Fruit fly (Drosophila melanogaster) whole organism, embryonic: ENCODE measurements around the gene CG42495.

Source experiments
- Ada2b ChIP-seq: fragments of 200-800 bp; sonication (Bioruptor generic); IDR thresholded peaks from 2 replicates; pipeline ENCODE4 v1.3.6; 2022; ENCODE audit warnings: missing biosample characterization, missing genetic modification characterization
- BEAF-32 ChIP-seq: fragments of 200-800 bp; sonication (Bioruptor generic); optimal IDR thresholded peaks from 3 replicates; lab custom pipeline; 2017; ENCODE audit warnings: missing biosample characterization, missing genetic modification characterization, mild to moderate bottlenecking, moderate library complexity, missing genetic modification reagents
- Bdp1 ChIP-seq: fragments of 200-800 bp; sonication (Bioruptor generic); optimal IDR thresholded peaks from 3 replicates; lab custom pipeline; 2016; ENCODE audit warnings: missing biosample characterization, missing genetic modification characterization
- Bteb2 ChIP-seq: fragments of 200-800 bp; sonication (Bioruptor generic); optimal IDR thresholded peaks from 2 replicates; lab custom pipeline; 2016; ENCODE audit warnings: missing biosample characterization, missing genetic modification characterization
- CG11085 ChIP-seq: fragments of 200-800 bp; sonication (Bioruptor generic); IDR thresholded peaks from 2 replicates; pipeline ENCODE4 v1.3.6; 2022; ENCODE audit warnings: missing biosample characterization, missing genetic modification characterization
- CG11456 ChIP-seq: fragments of 200-800 bp; sonication (Bioruptor generic); IDR thresholded peaks from 3 replicates; pipeline ENCODE4 v1.3.6; 2022; ENCODE audit warnings: missing biosample characterization, missing genetic modification characterization
- CG1233 ChIP-seq: fragments of 200-800 bp; sonication (Bioruptor generic); optimal IDR thresholded peaks from 4 replicates; lab custom pipeline; 2018; ENCODE audit warnings: missing biosample characterization, mild to moderate bottlenecking, missing genetic modification characterization
- CG12769 ChIP-seq: fragments of 200-800 bp; sonication (Bioruptor generic); optimal IDR thresholded peaks from 2 replicates; lab custom pipeline; 2019; ENCODE audit warnings: missing biosample characterization, mild to moderate bottlenecking, missing genetic modification characterization, moderate library complexity
- CG13287 ChIP-seq: fragments of 200-800 bp; sonication (Bioruptor generic); IDR thresholded peaks from 2 replicates; pipeline ENCODE4 v1.3.6; 2022; ENCODE audit warnings: missing biosample characterization, missing genetic modification characterization; ENCODE audit not compliant: partially characterized antibody
- CG13424 ChIP-seq: fragments of 200-800 bp; sonication (Bioruptor generic); optimal IDR thresholded peaks from 2 replicates; lab custom pipeline; 2019; ENCODE audit warnings: missing biosample characterization, mild to moderate bottlenecking, missing genetic modification characterization, moderate library complexity
- CG30431 ChIP-seq: fragments of 200-800 bp; sonication (Bioruptor generic); optimal IDR thresholded peaks from 2 replicates; lab custom pipeline; 2017; ENCODE audit warnings: missing biosample characterization, missing genetic modification characterization
- CG4328 ChIP-seq: fragments of 200-800 bp; sonication (Bioruptor generic); optimal IDR thresholded peaks from 3 replicates; lab custom pipeline; 2017; ENCODE audit warnings: missing biosample characterization, missing genetic modification reagents, missing genetic modification characterization
- CG7357 ChIP-seq: fragments of 200-800 bp; sonication (Bioruptor generic); IDR thresholded peaks from 3 replicates; pipeline ENCODE4 v1.3.6; 2022; ENCODE audit warnings: missing biosample characterization, missing genetic modification characterization
- CG8290 ChIP-seq, 3 experiments: fragments of 200-800 bp; sonication (Bioruptor generic); optimal IDR thresholded peaks; 2 replicates each; lab custom pipeline; 2016 to 2019; ENCODE audit warnings: missing biosample characterization in 3 of 3, missing genetic modification characterization in 3 of 3, mild to moderate bottlenecking in 2 of 3, moderate library complexity in 1 of 3
- CG8478 ChIP-seq: fragments of >200 bp; optimal IDR thresholded peaks from 2 replicates; lab custom pipeline; 2018
- CG8765 ChIP-seq: fragments of 200-800 bp; sonication (Bioruptor generic); IDR thresholded peaks from 2 replicates; pipeline ENCODE4 v1.3.6; 2022; ENCODE audit warnings: missing biosample characterization, missing genetic modification characterization
- CG8944 ChIP-seq: fragments of 200-800 bp; sonication (Bioruptor generic); optimal IDR thresholded peaks from 3 replicates; lab custom pipeline; 2016; ENCODE audit warnings: missing biosample characterization, missing genetic modification characterization
- CG9932 ChIP-seq: fragments of 200-800 bp; sonication (Bioruptor generic); IDR thresholded peaks from 2 replicates; pipeline ENCODE4 v1.3.6; 2022; ENCODE audit warnings: missing biosample characterization, missing genetic modification characterization
- CTCF ChIP-seq: fragments of 200-800 bp; sonication (Bioruptor generic); optimal IDR thresholded peaks from 2 replicates; lab custom pipeline; 2017; ENCODE audit warnings: missing biosample characterization, mild to moderate bottlenecking, missing genetic modification characterization, moderate library complexity
- Dp ChIP-seq: fragments of 200-800 bp; sonication (Bioruptor generic); optimal IDR thresholded peaks from 2 replicates; lab custom pipeline; 2018; ENCODE audit warnings: missing biosample characterization, mild to moderate bottlenecking, missing genetic modification characterization, moderate library complexity
- Drgx ChIP-seq: fragments of 200-800 bp; sonication (Bioruptor generic); IDR thresholded peaks from 2 replicates; pipeline ENCODE4 v1.3.6; 2022; ENCODE audit warnings: missing biosample characterization, missing genetic modification characterization
- ERR ChIP-seq: fragments of 200-800 bp; sonication (Bioruptor generic); optimal IDR thresholded peaks from 2 replicates; lab custom pipeline; 2016; ENCODE audit warnings: missing biosample characterization, missing genetic modification characterization
- Ets97D ChIP-seq: fragments of 200-800 bp; sonication (Bioruptor generic); optimal IDR thresholded peaks from 3 replicates; lab custom pipeline; 2016; ENCODE audit warnings: missing biosample characterization, missing genetic modification characterization
- GATAe ChIP-seq: fragments of 200-800 bp; sonication (Bioruptor generic); conservative IDR thresholded peaks from 2 replicates; pipeline ENCODE4 v1.3.6; 2022; ENCODE audit warnings: missing biosample characterization, missing genetic modification characterization
- H2.0 ChIP-seq: fragments of 200-800 bp; sonication (Bioruptor generic); IDR thresholded peaks from 2 replicates; pipeline ENCODE4 v1.3.6; 2022; ENCODE audit warnings: missing biosample characterization, missing genetic modification characterization
- HLH3B ChIP-seq: fragments of 200-800 bp; sonication (Bioruptor generic); IDR thresholded peaks from 2 replicates; pipeline ENCODE4 v1.3.6; 2022; ENCODE audit warnings: missing biosample characterization, missing genetic modification characterization
- Kr ChIP-seq: fragments of 200-800 bp; sonication (Bioruptor generic); optimal IDR thresholded peaks from 2 replicates; lab custom pipeline; 2017; ENCODE audit warnings: missing biosample characterization, mild to moderate bottlenecking, missing genetic modification characterization
- MESR4 ChIP-seq: fragments of 200-800 bp; sonication (Bioruptor generic); optimal IDR thresholded peaks from 2 replicates; lab custom pipeline; 2018; ENCODE audit warnings: missing biosample characterization, mild to moderate bottlenecking, missing genetic modification characterization, moderate library complexity
- Ravus ChIP-seq: fragments of 200-800 bp; sonication (Bioruptor generic); IDR thresholded peaks from 2 replicates; pipeline ENCODE4 v1.3.6; 2022; ENCODE audit warnings: missing biosample characterization, missing genetic modification characterization
- Rx ChIP-seq: fragments of 200-800 bp; sonication (Bioruptor generic); IDR thresholded peaks from 2 replicates; pipeline ENCODE4 v1.3.6; 2022; ENCODE audit warnings: missing biosample characterization, missing genetic modification characterization
- Side ChIP-seq: fragments of 200-800 bp; sonication (Bioruptor generic); optimal IDR thresholded peaks from 2 replicates; lab custom pipeline; 2016; ENCODE audit warnings: missing biosample characterization, missing genetic modification characterization
- Vsx1 ChIP-seq: fragments of 200-800 bp; sonication (Bioruptor generic); optimal IDR thresholded peaks from 2 replicates; lab custom pipeline; 2017; ENCODE audit warnings: missing biosample characterization, mild to moderate bottlenecking, missing genetic modification characterization, missing genetic modification reagents
- bbx ChIP-seq: fragments of 200-800 bp; sonication (Bioruptor generic); IDR thresholded peaks from 2 replicates; pipeline ENCODE4 v1.3.6; 2022; ENCODE audit warnings: missing biosample characterization, missing genetic modification characterization; ENCODE audit not compliant: partially characterized antibody
- cas ChIP-seq: fragments of 200-800 bp; sonication (Bioruptor generic); IDR thresholded peaks from 2 replicates; pipeline ENCODE4 v1.3.6; 2022; ENCODE audit warnings: missing biosample characterization, missing genetic modification characterization
- danr ChIP-seq: fragments of 200-800 bp; sonication (Bioruptor generic); IDR thresholded peaks from 2 replicates; pipeline ENCODE4 v1.3.6; 2022; ENCODE audit warnings: missing biosample characterization, missing genetic modification characterization
- ewg ChIP-seq: fragments of 200-800 bp; sonication (Bioruptor generic); optimal IDR thresholded peaks from 3 replicates; lab custom pipeline; 2017; ENCODE audit warnings: mild to moderate bottlenecking, missing biosample characterization, missing genetic modification reagents, missing genetic modification characterization
- exex ChIP-seq: fragments of 200-800 bp; sonication (Bioruptor generic); optimal IDR thresholded peaks from 4 replicates; lab custom pipeline; 2018; ENCODE audit warnings: missing biosample characterization, mild to moderate bottlenecking, missing genetic modification characterization, moderate library complexity
- fd64A ChIP-seq: fragments of 200-800 bp; sonication (Bioruptor generic); optimal IDR thresholded peaks from 3 replicates; lab custom pipeline; 2018; ENCODE audit warnings: missing biosample characterization, mild to moderate bottlenecking, missing genetic modification characterization
- gem ChIP-seq: fragments of 200-800 bp; sonication (Bioruptor generic); optimal IDR thresholded peaks from 2 replicates; lab custom pipeline; 2019; ENCODE audit warnings: missing biosample characterization, mild to moderate bottlenecking, missing genetic modification characterization, moderate library complexity
- gsb-n ChIP-seq: fragments of 200-800 bp; sonication (Bioruptor generic); optimal IDR thresholded peaks from 3 replicates; lab custom pipeline; 2018; ENCODE audit warnings: missing biosample characterization, mild to moderate bottlenecking, missing genetic modification characterization
- inv ChIP-seq: fragments of 200-800 bp; sonication (Bioruptor generic); IDR thresholded peaks from 2 replicates; pipeline ENCODE4 v1.3.6; 2022; ENCODE audit warnings: missing biosample characterization, missing genetic modification characterization; ENCODE audit not compliant: partially characterized antibody
- jigr1 ChIP-seq: fragments of 200-800 bp; sonication (Bioruptor generic); IDR thresholded peaks from 3 replicates; pipeline ENCODE4 v1.3.6; 2022; ENCODE audit warnings: missing biosample characterization, missing genetic modification characterization
- kni ChIP-seq: fragments of 200-800 bp; sonication (Bioruptor generic); optimal IDR thresholded peaks from 3 replicates; lab custom pipeline; 2017; ENCODE audit warnings: mild to moderate bottlenecking, missing biosample characterization, missing genetic modification reagents, missing genetic modification characterization
- pb ChIP-seq: fragments of 200-800 bp; sonication (Bioruptor generic); optimal IDR thresholded peaks from 3 replicates; lab custom pipeline; 2016; ENCODE audit warnings: missing biosample characterization, missing genetic modification characterization
- pzg ChIP-seq: fragments of 200-800 bp; sonication (Bioruptor generic); optimal IDR thresholded peaks from 3 replicates; lab custom pipeline; 2018; ENCODE audit warnings: missing biosample characterization, mild to moderate bottlenecking, missing genetic modification characterization, moderate library complexity
- so ChIP-seq: fragments of 200-800 bp; sonication (Bioruptor generic); IDR thresholded peaks from 3 replicates; pipeline ENCODE4 v1.3.6; 2022; ENCODE audit warnings: missing biosample characterization, missing genetic modification characterization
- sqz ChIP-seq: fragments of 200-800 bp; sonication (Bioruptor generic); optimal IDR thresholded peaks from 3 replicates; lab custom pipeline; 2018; ENCODE audit warnings: missing biosample characterization, mild to moderate bottlenecking, missing genetic modification characterization
- sr ChIP-seq: fragments of 200-800 bp; sonication (Bioruptor generic); IDR thresholded peaks from 3 replicates; pipeline ENCODE4 v1.3.6; 2022; ENCODE audit warnings: missing biosample characterization, missing genetic modification characterization
- ttk ChIP-seq: fragments of 200-800 bp; sonication (Bioruptor generic); IDR thresholded peaks from 2 replicates; pipeline ENCODE4 v2.1.2; 2022; ENCODE audit warnings: missing biosample characterization, missing genetic modification characterization
- vvl ChIP-seq: fragments of 200-800 bp; sonication (Bioruptor generic); IDR thresholded peaks from 2 replicates; pipeline ENCODE4 v1.3.6; 2022; ENCODE audit warnings: missing biosample characterization, missing genetic modification characterization

Gene CG42495

DNA sequence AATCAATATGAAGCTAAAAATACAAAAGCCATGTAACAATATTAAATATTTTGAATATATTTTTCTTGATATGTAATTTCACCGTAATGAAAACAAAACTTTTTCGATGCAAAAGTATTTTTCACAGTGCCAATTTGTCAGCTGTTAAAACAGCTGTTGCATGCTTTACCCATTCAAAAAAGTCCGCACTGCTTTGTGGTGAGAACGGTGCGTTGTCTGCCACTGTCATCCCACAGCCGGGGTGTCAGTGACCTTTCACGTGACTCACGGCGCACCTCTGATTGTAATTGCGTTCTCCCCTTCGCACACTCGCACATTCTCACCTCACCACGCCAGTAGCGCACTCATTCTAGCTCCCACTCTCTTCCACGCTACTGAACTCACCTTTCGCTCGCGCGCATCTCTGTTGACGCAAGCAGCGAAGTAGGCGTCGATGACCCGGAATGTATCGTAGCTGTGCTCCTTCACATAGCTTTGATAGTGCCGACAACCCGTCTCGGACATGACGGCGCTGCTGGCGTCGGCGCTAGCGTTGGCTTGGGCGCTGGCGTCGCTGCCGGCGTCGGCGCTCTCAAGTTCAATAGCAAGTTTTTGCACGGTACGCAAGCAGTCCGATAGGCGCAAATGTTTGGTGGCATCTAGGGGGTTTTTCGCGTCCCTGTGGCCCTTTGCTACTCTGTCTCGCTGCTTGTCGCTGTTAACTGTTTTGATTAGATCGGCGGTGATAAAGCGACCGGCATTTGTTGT is 46.0 kb upstream of the CG42495 start (continued):
- peak; percentile 14 for TF ChIP-seq Ets97D (GFP tag; lab: Kevin White, UChicago)
- no peak for TF ChIP-seq CG8478 (lab: Kevin White, UChicago)
- no peak for TF ChIP-seq CG30431
- TF ChIP-seq kni (GFP tag; lab: Kevin White, UChicago): peak; percentile 91
- TF ChIP-seq MESR4 (GFP tag; lab: Kevin White, UChicago): no peak
- no peak for TF ChIP-seq Rx
- no peak for TF ChIP-seq sqz (GFP tag; lab: Kevin White, UChicago)
- no peak for TF ChIP-seq CG4328 (GFP tag; lab: Kevin White, UChicago)
- peak; percentile 77 for TF ChIP-seq CG12769 (tag; lab: Kevin White, UChicago)
- peak; percentile 54 for TF ChIP-seq Side
- TF ChIP-seq Bteb2: peak; percentile 11
- TF ChIP-seq Bdp1 (GFP tag; lab: Kevin White, UChicago): peak; percentile 27
- no peak for TF ChIP-seq CG1233 (GFP tag; lab: Kevin White, UChicago)
- TF ChIP-seq Dp (GFP tag; lab: Kevin White, UChicago): no peak
- 0 out of 2 replicates have a peak, but pooled peaks have one; percentile 14 for TF ChIP-seq CG8765 (GFP tag; lab: Robert Waterston, UW)
- TF ChIP-seq CG8290 (GFP tag; optimal IDR thresholded peaks at IDR 0.05; lab: Kevin White, UChicago): peak; percentile 80
- peak; percentile 81 to 94 for TF ChIP-seq CG8290 (tag; optimal IDR thresholded peaks at IDR 0.05; lab: Kevin White, UChicago)
- TF ChIP-seq danr (GFP tag; lab: Robert Waterston, UW): no peak
- peak; percentile 41; the same call in 1 of the 2 replicates for TF ChIP-seq ttk (GFP tag; lab: Robert Waterston, UW)
- TF ChIP-seq CG13287: peak; percentile 81
- TF ChIP-seq ERR (GFP tag; lab: Kevin White, UChicago): peak; percentile 63
- TF ChIP-seq pzg (GFP tag; lab: Kevin White, UChicago): peak; percentile 26
- TF ChIP-seq Ada2b (GFP tag; lab: Robert Waterston, UW): peak; percentile 40; the same call in 1 of the 2 replicates
- peak; percentile 43; the same call in 1 of the 2 replicates for TF ChIP-seq H2.0 (GFP tag; lab: Robert Waterston, UW)
- peak; percentile 62 for TF ChIP-seq gem
- peak; percentile 19 for TF ChIP-seq Drgx (GFP tag; lab: Robert Waterston, UW)
- TF ChIP-seq cas (GFP tag; lab: Robert Waterston, UW): peak; percentile 42; the same call in 1 of the 2 replicates
- TF ChIP-seq CG11085 (GFP tag; lab: Robert Waterston, UW): no peak
- no peak for TF ChIP-seq jigr1 (GFP tag; lab: Robert Waterston, UW)
- TF ChIP-seq CG9932 (GFP tag; lab: Robert Waterston, UW): peak; percentile 89
- peak; percentile 60; the same call in 1 of the 3 replicates for TF ChIP-seq sr (GFP tag; lab: Robert Waterston, UW)
- TF ChIP-seq CTCF: no peak
- peak; percentile 76 for TF ChIP-seq BEAF-32 (GFP tag; lab: Kevin White, UChicago)
- peak; percentile 56 for TF ChIP-seq gsb-n
- peak; percentile 79 for TF ChIP-seq bbx (GFP tag; lab: Robert Waterston, UW)
- no peak for TF ChIP-seq HLH3B
- peak; percentile 31 for TF ChIP-seq ewg
- no peak for TF ChIP-seq Kr (GFP tag; lab: Kevin White, UChicago)
- 0 out of 2 replicates have a peak, but pooled peaks have one; percentile 32 for TF ChIP-seq GATAe
- peak; percentile 48 for TF ChIP-seq CG8944 (GFP tag; lab: Kevin White, UChicago)
- peak; percentile 14; the same call in 1 of the 3 replicates for TF ChIP-seq CG7357
- no peak for TF ChIP-seq exex (tag; lab: Kevin White, UChicago)
- peak; percentile 66; the same call in 2 of the 3 replicates for TF ChIP-seq CG11456 (GFP tag; lab: Robert Waterston, UW)
- TF ChIP-seq CG13424 (tag; lab: Kevin White, UChicago): peak; percentile 10
- TF ChIP-seq vvl (GFP tag; lab: Robert Waterston, UW): peak; percentile 76
- TF ChIP-seq so (GFP tag; lab: Robert Waterston, UW): peak; percentile 43; the same call in 1 of the 3 replicates
- no peak for TF ChIP-seq fd64A (GFP tag; lab: Kevin White, UChicago)
- TF ChIP-seq Ravus (GFP tag; lab: Robert Waterston, UW): no peak
- peak; percentile 41 for TF ChIP-seq pb (GFP tag; lab: Kevin White, UChicago)
- no peak for TF ChIP-seq Vsx1 (GFP tag; lab: Kevin White, UChicago)
- TF ChIP-seq inv (GFP tag; lab: Robert Waterston, UW): peak; percentile 51; the same call in 1 of the 2 replicates
